Fruit fly (Drosophila melanogaster) whole organism, pupa: ENCODE measurements around the gene CG6833.

Source experiments
- CG10348 ChIP-seq: fragments of 200-800 bp; sonication (Bioruptor generic); IDR thresholded peaks from 2 replicates; pipeline ENCODE4 v1.3.6; 2022; ENCODE audit warnings: missing biosample characterization, missing genetic modification characterization
- CG14655 ChIP-seq: fragments of 200-800 bp; sonication (Bioruptor generic); optimal IDR thresholded peaks from 3 replicates; lab custom pipeline; 2017; ENCODE audit warnings: mild to moderate bottlenecking, missing biosample characterization, missing genetic modification reagents, missing genetic modification characterization
- CG15710 ChIP-seq: fragments of 200-800 bp; sonication (Bioruptor generic); optimal IDR thresholded peaks from 2 replicates; lab custom pipeline; 2018; ENCODE audit warnings: missing biosample characterization, mild to moderate bottlenecking, missing genetic modification characterization, moderate library complexity
- CG17806 ChIP-seq: fragments of 200-800 bp; sonication (Bioruptor generic); optimal IDR thresholded peaks from 2 replicates; lab custom pipeline; 2018; ENCODE audit warnings: missing biosample characterization, mild to moderate bottlenecking, missing genetic modification characterization, moderate library complexity
- CG32121 ChIP-seq: fragments of 200-800 bp; sonication (Bioruptor generic); IDR thresholded peaks from 2 replicates; pipeline ENCODE4 v1.3.6; 2022; ENCODE audit warnings: missing biosample characterization, missing genetic modification characterization
- CG4496 ChIP-seq: fragments of 200-800 bp; sonication (Bioruptor generic); IDR thresholded peaks from 3 replicates; pipeline ENCODE4 v1.3.6; 2022; ENCODE audit warnings: missing biosample characterization, missing genetic modification characterization
- Ets98B ChIP-seq: fragments of 200-800 bp; sonication (Bioruptor generic); IDR thresholded peaks from 2 replicates; pipeline ENCODE4 v1.3.6; 2022; ENCODE audit warnings: missing biosample characterization, missing genetic modification characterization
- Pif1A ChIP-seq: fragments of 200-800 bp; sonication (Bioruptor generic); optimal IDR thresholded peaks from 3 replicates; lab custom pipeline; 2016; ENCODE audit warnings: missing biosample characterization, missing genetic modification characterization
- Pif1B ChIP-seq: fragments of 200-800 bp; sonication (Bioruptor generic); optimal IDR thresholded peaks from 3 replicates; lab custom pipeline; 2016; ENCODE audit warnings: missing biosample characterization, missing genetic modification characterization
- Snoo ChIP-seq: fragments of 200-800 bp; sonication (Bioruptor generic); optimal IDR thresholded peaks from 3 replicates; lab custom pipeline; 2017; ENCODE audit warnings: missing biosample characterization, mild to moderate bottlenecking, missing genetic modification characterization, inconsistent platforms
- gl ChIP-seq: fragments of 200-800 bp; sonication (Bioruptor generic); optimal IDR thresholded peaks from 2 replicates; lab custom pipeline; 2018; ENCODE audit warnings: missing biosample characterization, mild to moderate bottlenecking, missing genetic modification characterization
- rn ChIP-seq: fragments of 200-800 bp; sonication (Bioruptor generic); IDR thresholded peaks from 2 replicates; pipeline ENCODE4 v1.3.6; 2022; ENCODE audit warnings: missing biosample characterization, missing genetic modification characterization

dm6 chr3L:14056816-14057215 lies 5.8 kb downstream of the CG6833 start:
- TF ChIP-seq CG10348 (GFP tag; lab: Robert Waterston, UW), result no peak
- no peak for TF ChIP-seq CG15710 (tag; lab: Kevin White, UChicago)
- no peak for TF ChIP-seq CG32121 (GFP tag; lab: Robert Waterston, UW)
- TF ChIP-seq Pif1B, result no peak
- no peak for TF ChIP-seq CG14655 (GFP tag; lab: Kevin White, UChicago)
- TF ChIP-seq CG17806 (tag; lab: Kevin White, UChicago), result no peak
- TF ChIP-seq Ets98B (GFP tag; lab: Robert Waterston, UW), result no peak
- TF ChIP-seq rn (GFP tag; lab: Robert Waterston, UW), result no peak
- TF ChIP-seq Pif1A (GFP tag; lab: Kevin White, UChicago), result no peak
- no peak for TF ChIP-seq Snoo
- TF ChIP-seq gl, result no peak
- no peak for TF ChIP-seq CG4496
